Worm (Caenorhabditis elegans) whole organism, L3 larva: ENCODE measurements around the gene atl-1.
A peak's percentile ranks its signal among the peaks of the same experiment; 100 is the strongest.

ENCODE experiments used
- ZK546.5 ChIP-seq: sonication (generic microtip); optimal IDR thresholded peaks from 2 replicates; lab custom pipeline; 2017; ENCODE audit warnings: missing biosample characterization, missing genetic modification characterization
- aly-2 ChIP-seq: fragments of 150-350 bp; optimal IDR thresholded peaks from 2 replicates; lab custom pipeline; 2014; ENCODE audit warnings: missing biosample characterization, missing genetic modification characterization
- ama-1 ChIP-seq: fragments of 150-350 bp; optimal IDR thresholded peaks from 2 replicates; lab custom pipeline; 2018
- ceh-16 ChIP-seq: sonication (generic microtip); optimal IDR thresholded peaks from 2 replicates; lab custom pipeline; 2017; ENCODE audit warnings: missing biosample characterization, missing genetic modification characterization
- ceh-28 ChIP-seq: fragments of 150-350 bp; optimal IDR thresholded peaks from 2 replicates; lab custom pipeline; 2014; ENCODE audit warnings: missing biosample characterization, missing genetic modification reagents, missing genetic modification characterization
- ceh-9 ChIP-seq: sonication (generic microtip); optimal IDR thresholded peaks from 2 replicates; lab custom pipeline; 2018; ENCODE audit warnings: missing biosample characterization, missing genetic modification characterization
- daf-12 ChIP-seq: fragments of 150-350 bp; optimal IDR thresholded peaks from 2 replicates; lab custom pipeline; 2014; ENCODE audit warnings: missing biosample characterization, missing genetic modification reagents, missing genetic modification characterization
- egl-5 ChIP-seq: fragments of 150-350 bp; optimal IDR thresholded peaks from 2 replicates; lab custom pipeline; 2017; ENCODE audit warnings: missing biosample characterization, missing genetic modification reagents, missing genetic modification characterization, inconsistent platforms
- elt-1 ChIP-seq: fragments of 150-350 bp; optimal IDR thresholded peaks from 2 replicates; lab custom pipeline; 2014; ENCODE audit warnings: missing biosample characterization, missing genetic modification characterization
- elt-2 ChIP-seq: sonication (generic microtip); optimal IDR thresholded peaks from 2 replicates; lab custom pipeline; 2016; ENCODE audit warnings: missing genetic modification reagents, mild to moderate bottlenecking, missing genetic modification characterization, missing compliant biosample characterization
- elt-3 ChIP-seq, 3 experiments: fragments of 150-350 bp in 1 of 3; sonication (generic microtip) in 2 of 3; optimal IDR thresholded peaks; 2 replicates in 2 of 3; 4 replicates in 1 of 3; lab custom pipeline; 2014 to 2017; ENCODE audit warnings: missing biosample characterization in 3 of 3, missing genetic modification characterization in 3 of 3
- eor-1 ChIP-seq, 2 experiments: fragments of 150-350 bp; optimal IDR thresholded peaks; 2 replicates each; lab custom pipeline; 2014 to 2018; ENCODE audit warnings: missing biosample characterization in 2 of 2, missing genetic modification characterization in 2 of 2
- fkh-10 ChIP-seq: sonication (generic microtip); optimal IDR thresholded peaks from 2 replicates; lab custom pipeline; 2017; ENCODE audit warnings: missing biosample characterization, missing genetic modification reagents, missing genetic modification characterization
- fkh-2 ChIP-seq: fragments of 150-350 bp; optimal IDR thresholded peaks from 2 replicates; lab custom pipeline; 2014; ENCODE audit warnings: missing biosample characterization, missing genetic modification reagents, missing genetic modification characterization
- fos-1 ChIP-seq: fragments of 150-350 bp; optimal IDR thresholded peaks from 2 replicates; lab custom pipeline; 2014; ENCODE audit warnings: missing biosample characterization, missing genetic modification characterization
- hmg-11 ChIP-seq: sonication (generic microtip); optimal IDR thresholded peaks from 2 replicates; lab custom pipeline; 2016; ENCODE audit warnings: missing genetic modification characterization, missing compliant biosample characterization
- jun-1 ChIP-seq: fragments of 150-350 bp; optimal IDR thresholded peaks from 2 replicates; lab custom pipeline; 2014; ENCODE audit warnings: missing biosample characterization, missing genetic modification reagents, missing genetic modification characterization
- lin-15B ChIP-seq: fragments of 150-350 bp; optimal IDR thresholded peaks from 2 replicates; lab custom pipeline; 2014; ENCODE audit warnings: missing biosample characterization, missing genetic modification characterization
- lin-39 ChIP-seq: fragments of 150-350 bp; optimal IDR thresholded peaks from 2 replicates; lab custom pipeline; 2018; ENCODE audit warnings: missing biosample characterization, missing genetic modification reagents, missing genetic modification characterization
- lsy-12 ChIP-seq: sonication (generic microtip); optimal IDR thresholded peaks from 2 replicates; lab custom pipeline; 2016; ENCODE audit warnings: mild to moderate bottlenecking, missing genetic modification characterization, missing compliant biosample characterization
- mdl-1 ChIP-seq: fragments of 150-350 bp; optimal IDR thresholded peaks from 2 replicates; lab custom pipeline; 2014; ENCODE audit warnings: missing biosample characterization, missing genetic modification characterization
- nfya-1 ChIP-seq: sonication (generic microtip); optimal IDR thresholded peaks from 2 replicates; lab custom pipeline; 2017; ENCODE audit warnings: missing genetic modification characterization, mild to moderate bottlenecking, missing compliant biosample characterization, antibody characterized with exemption, moderate library complexity; ENCODE audit not compliant: insufficient read depth
- nhr-11 ChIP-seq: fragments of 150-350 bp; optimal IDR thresholded peaks from 2 replicates; lab custom pipeline; 2014; ENCODE audit warnings: missing biosample characterization, missing genetic modification characterization
- nhr-23 ChIP-seq: fragments of 150-350 bp; optimal IDR thresholded peaks from 2 replicates; lab custom pipeline; 2014; ENCODE audit warnings: missing biosample characterization, missing genetic modification reagents, missing genetic modification characterization
- nhr-237 ChIP-seq: fragments of 150-350 bp; optimal IDR thresholded peaks from 2 replicates; lab custom pipeline; 2014; ENCODE audit warnings: missing biosample characterization, missing genetic modification characterization
- nhr-25 ChIP-seq: sonication (generic microtip); optimal IDR thresholded peaks from 2 replicates; lab custom pipeline; 2017; ENCODE audit warnings: missing biosample characterization, missing genetic modification characterization
- nhr-28 ChIP-seq: fragments of 150-350 bp; optimal IDR thresholded peaks from 2 replicates; lab custom pipeline; 2014; ENCODE audit warnings: missing biosample characterization, missing genetic modification characterization
- nhr-67 ChIP-seq: fragments of 150-350 bp; optimal IDR thresholded peaks from 2 replicates; lab custom pipeline; 2014; ENCODE audit warnings: missing biosample characterization, missing genetic modification characterization
- nhr-76 ChIP-seq: fragments of 150-350 bp; sonication (generic microtip); optimal IDR thresholded peaks from 5 replicates; lab custom pipeline; 2014; ENCODE audit warnings: missing biosample characterization, missing genetic modification characterization
- nhr-77 ChIP-seq: fragments of 150-350 bp; optimal IDR thresholded peaks from 2 replicates; lab custom pipeline; 2014; ENCODE audit warnings: missing biosample characterization, missing genetic modification characterization
- pha-4 ChIP-seq: fragments of 150-350 bp; optimal IDR thresholded peaks from 2 replicates; lab custom pipeline; 2014; ENCODE audit warnings: missing biosample characterization, missing genetic modification reagents, missing genetic modification characterization
- pqm-1 ChIP-seq: fragments of 150-350 bp; optimal IDR thresholded peaks from 2 replicates; lab custom pipeline; 2017; ENCODE audit warnings: missing biosample characterization, missing genetic modification characterization, inconsistent platforms
- sea-2 ChIP-seq: fragments of 150-350 bp; sonication (generic microtip); optimal IDR thresholded peaks from 4 replicates; lab custom pipeline; 2014; ENCODE audit warnings: missing biosample characterization, missing genetic modification reagents, missing genetic modification characterization
- skn-1 ChIP-seq: fragments of 150-350 bp; optimal IDR thresholded peaks from 2 replicates; lab custom pipeline; 2014; ENCODE audit warnings: missing biosample characterization, missing genetic modification characterization
- snpc-4 ChIP-seq: fragments of 150-350 bp; optimal IDR thresholded peaks from 2 replicates; lab custom pipeline; 2014; ENCODE audit warnings: missing biosample characterization, missing genetic modification characterization
- unc-39 ChIP-seq: sonication (generic microtip); optimal IDR thresholded peaks from 4 replicates; lab custom pipeline; 2017; ENCODE audit warnings: missing biosample characterization, missing genetic modification characterization
- unc-62 ChIP-seq: fragments of 150-350 bp; sonication (generic microtip); optimal IDR thresholded peaks from 4 replicates; lab custom pipeline; 2014; ENCODE audit warnings: missing biosample characterization, missing genetic modification reagents, missing genetic modification characterization
- ztf-11 ChIP-seq: fragments of 150-350 bp; optimal IDR thresholded peaks from 2 replicates; lab custom pipeline; 2014; ENCODE audit warnings: missing biosample characterization, missing genetic modification characterization

atl-1 gene

DNA sequence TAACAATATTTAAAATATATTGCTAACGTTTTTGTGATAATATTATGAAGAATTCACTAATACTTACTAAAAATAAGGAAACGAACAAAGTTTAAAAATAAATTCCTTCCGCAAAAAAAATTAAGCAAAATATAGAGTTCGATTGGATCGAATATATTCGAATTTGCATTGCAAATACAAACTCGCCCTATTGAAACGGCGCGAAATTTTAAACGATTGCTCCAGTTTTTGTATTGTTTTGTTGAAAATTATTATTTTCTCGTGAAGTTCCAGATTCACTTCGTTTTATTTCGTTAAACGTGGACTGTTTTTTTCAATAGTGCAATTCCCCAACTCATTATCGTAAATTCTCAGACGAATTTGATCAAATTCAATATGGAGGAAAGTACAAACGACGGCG is at the start of gene atl-1, which contains the start of gene hcp-2:
atl-1 (minus strand) TSS at position 89 of the 400 bp plus-strand sequence.
hcp-2 (plus strand) TSS at position 353 of the 400 bp plus-strand sequence.
- TF ChIP-seq unc-39 (tag; lab: Kevin White, UChicago) (no peak), nhr-28 (tag; lab: Kevin White, UChicago) (no peak), hmg-11 (tag; lab: Kevin White, UChicago) (no peak), pqm-1 (no peak), mdl-1 (tag; lab: Kevin White, UChicago) (no peak), jun-1 (no peak)

DNA sequence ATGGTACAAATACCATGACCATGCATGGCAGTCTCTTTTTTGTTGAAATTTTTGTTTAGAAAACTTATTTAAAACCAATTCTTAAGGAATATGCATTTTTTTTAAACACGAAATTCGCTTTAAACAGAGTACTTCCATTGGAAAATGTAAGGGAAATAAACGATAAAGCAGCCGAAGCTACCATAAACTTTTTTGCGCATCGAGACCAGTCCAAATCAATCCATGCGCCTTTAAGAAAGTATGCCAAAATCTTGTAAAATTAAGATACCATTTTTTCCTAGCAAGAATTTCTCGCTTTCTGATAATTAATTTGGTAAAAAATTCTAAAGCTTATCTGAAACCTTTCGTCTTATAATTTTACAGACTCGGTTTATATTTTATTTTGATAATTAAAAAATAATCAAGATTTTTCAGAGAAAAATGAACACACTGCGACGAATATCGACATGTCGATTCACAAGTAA is 47.3 kb upstream of the atl-1 start, which contains the start of gene ZK287.7:
ZK287.7 (plus strand) TSS at position 414 of the 464 bp plus-strand sequence.
- TF ChIP-seq mdl-1 (tag; lab: Kevin White, UChicago): no peak
- no peak for TF ChIP-seq lin-39
- TF ChIP-seq ceh-16: no peak
- no peak for TF ChIP-seq elt-3 (tag; optimal IDR thresholded peaks at IDR 0.05; lab: Kevin White, UChicago)
- TF ChIP-seq elt-1 (tag; lab: Kevin White, UChicago): no peak
- no peak for TF ChIP-seq ceh-9 (tag; lab: Kevin White, UChicago)
- no peak for TF ChIP-seq ztf-11 (tag; lab: Kevin White, UChicago)
- TF ChIP-seq fos-1: no peak

DNA sequence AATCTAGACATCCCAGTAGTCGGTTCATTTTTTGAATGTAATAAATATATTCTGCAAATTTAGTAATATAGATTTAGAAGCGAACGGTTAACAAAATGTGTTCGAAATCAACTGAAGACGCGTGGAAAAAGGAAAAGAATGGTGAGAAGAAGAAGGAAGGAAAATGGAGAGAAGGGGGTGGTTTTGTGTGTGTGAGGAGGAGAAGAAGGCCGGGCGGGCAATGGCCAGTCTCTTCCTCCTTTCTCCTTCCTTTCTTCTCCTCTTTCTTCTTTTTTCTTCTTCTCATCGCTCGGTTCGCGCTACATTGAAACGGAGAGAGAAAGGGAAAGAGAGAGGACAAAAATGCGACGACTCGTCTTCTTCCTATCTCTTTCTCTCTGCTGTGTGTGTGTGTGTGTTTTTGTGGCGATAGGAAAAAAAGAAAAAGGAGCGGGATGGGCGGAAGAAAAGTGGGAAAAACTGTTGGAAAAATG is 46.8 kb upstream of the atl-1 start, which contains the start of gene ztf-9:
ztf-9 (minus strand) TSS at position 51 of the 473 bp plus-strand sequence.
- TF ChIP-seq hmg-11 (tag; lab: Kevin White, UChicago) (peak; percentile 45), lin-15B (tag; lab: Kevin White, UChicago) (peak; percentile 38), snpc-4 (tag; lab: Kevin White, UChicago) (peak; percentile 20), pha-4 (tag; lab: Kevin White, UChicago) (peak; percentile 51), ceh-28 (tag; lab: Kevin White, UChicago) (no peak), fkh-2 (no peak), eor-1 (tag; optimal IDR thresholded peaks at IDR 0.05; lab: Kevin White, UChicago) (no peak), unc-39 (tag; lab: Kevin White, UChicago) (no peak), lin-39 (peak; percentile 59), nhr-237 (tag; lab: Kevin White, UChicago) (no peak), ceh-9 (tag; lab: Kevin White, UChicago) (no peak), nhr-67 (tag; lab: Kevin White, UChicago) (no peak), ceh-16 (no peak), egl-5 (tag; lab: Kevin White, UChicago) (peak; percentile 12), nfya-1 (tag; lab: Kevin White, UChicago) (peak; percentile 84), sea-2 (GFP tag; lab: Kevin White, UChicago) (no peak), elt-1 (tag; lab: Kevin White, UChicago) (no peak), mdl-1 (tag; lab: Kevin White, UChicago) (no peak), nhr-76 (tag; lab: Kevin White, UChicago) (no peak), fkh-10 (GFP tag; lab: Kevin White, UChicago) (peak; percentile 17), elt-2 (peak; percentile 43), ZK546.5 (tag; lab: Kevin White, UChicago) (no peak), nhr-11 (no peak), nhr-28 (tag; lab: Kevin White, UChicago) (no peak)

DNA sequence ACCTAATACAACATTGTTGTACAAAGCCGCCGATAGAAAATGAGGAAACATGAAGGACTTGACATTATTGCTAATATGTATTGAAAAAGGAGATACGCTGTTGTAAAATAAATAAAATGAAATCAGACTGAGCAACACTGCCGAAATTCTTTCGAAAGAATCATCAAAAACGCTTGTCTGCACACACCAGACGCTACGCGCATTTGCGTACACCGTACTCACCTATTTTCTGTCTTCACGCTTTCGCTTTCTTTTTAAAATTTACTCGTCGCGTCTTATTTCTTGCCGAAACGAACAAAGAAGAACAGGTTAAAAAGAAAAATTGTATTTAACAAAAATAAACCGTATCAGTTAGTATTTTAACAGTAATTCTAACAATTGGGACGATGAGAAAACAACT is 45.3 kb upstream of the atl-1 start:
- TF ChIP-seq unc-62: no peak
- peak; percentile 11 for TF ChIP-seq elt-2
- TF ChIP-seq skn-1 (tag; lab: Kevin White, UChicago): peak; percentile 22
- TF ChIP-seq hmg-11 (tag; lab: Kevin White, UChicago): peak; percentile 72
- no peak for TF ChIP-seq elt-3 (tag; optimal IDR thresholded peaks at IDR 0.05; lab: Kevin White, UChicago)
- TF ChIP-seq snpc-4 (tag; lab: Kevin White, UChicago): peak; percentile 18
- TF ChIP-seq fos-1: no peak
- no peak for TF ChIP-seq fkh-2
- TF ChIP-seq lsy-12 (tag; lab: Kevin White, UChicago): peak; percentile 15
- no peak for TF ChIP-seq daf-12 (tag; lab: Kevin White, UChicago)
- TF ChIP-seq nhr-76 (tag; lab: Kevin White, UChicago): no peak
- TF ChIP-seq lin-15B (tag; lab: Kevin White, UChicago): peak; percentile 41
- TF ChIP-seq nhr-25 (tag; lab: Kevin White, UChicago): peak; percentile 51
- TF ChIP-seq aly-2 (tag; lab: Kevin White, UChicago): no peak
- TF ChIP-seq nhr-77: no peak
- TF ChIP-seq ama-1 (lab: Kevin White, UChicago): no peak
- TF ChIP-seq pha-4 (tag; lab: Kevin White, UChicago): peak; percentile 57
- TF ChIP-seq nhr-67 (tag; lab: Kevin White, UChicago): no peak
- TF ChIP-seq ZK546.5 (tag; lab: Kevin White, UChicago): no peak
- no peak for TF ChIP-seq ztf-11 (tag; lab: Kevin White, UChicago)
- TF ChIP-seq pqm-1: no peak
- TF ChIP-seq nhr-23 (tag; lab: Kevin White, UChicago): peak; percentile 41
- TF ChIP-seq, all 47 proteins: peak for 9
